Worm (Caenorhabditis elegans): ENCODE data around the gene fbxa-29.

- TF ChIP-seq fos-1 (tag; optimal IDR thresholded peaks at IDR 0.05) (no peak), mdl-1 (tag; optimal IDR thresholded peaks at IDR 0.05) (no peak), lin-13 (GFP tag; optimal IDR thresholded peaks at IDR 0.05) (no peak), elt-3 (tag; optimal IDR thresholded peaks at IDR 0.05) (no peak), ZK546.5 (tag; optimal IDR thresholded peaks at IDR 0.05) (no peak), blmp-1 (tag; optimal IDR thresholded peaks at IDR 0.05; ENCODE audit: insufficient read depth) (no peak), lin-39 (tag; optimal IDR thresholded peaks at IDR 0.05) (no peak), nhr-11 (tag; optimal IDR thresholded peaks at IDR 0.05) (no peak), unc-62 (GFP tag; optimal IDR thresholded peaks at IDR 0.05) (no peak), nhr-23 (tag; optimal IDR thresholded peaks at IDR 0.05) (no peak), nhr-12 (tag; optimal IDR thresholded peaks at IDR 0.05) (no peak), Y55F3AM.14 (GFP tag; optimal IDR thresholded peaks at IDR 0.05) (no peak)
These were observed 34.8 kb downstream of the fbxa-29 start, which contains the start of gene fbxa-61 for ce11 chrIII:1238704-1239103.

Data from whole organism, L2 larva.